Fruit fly (Drosophila melanogaster): ENCODE measurements around the gene CG6769.

The CG6769 gene

DNA sequence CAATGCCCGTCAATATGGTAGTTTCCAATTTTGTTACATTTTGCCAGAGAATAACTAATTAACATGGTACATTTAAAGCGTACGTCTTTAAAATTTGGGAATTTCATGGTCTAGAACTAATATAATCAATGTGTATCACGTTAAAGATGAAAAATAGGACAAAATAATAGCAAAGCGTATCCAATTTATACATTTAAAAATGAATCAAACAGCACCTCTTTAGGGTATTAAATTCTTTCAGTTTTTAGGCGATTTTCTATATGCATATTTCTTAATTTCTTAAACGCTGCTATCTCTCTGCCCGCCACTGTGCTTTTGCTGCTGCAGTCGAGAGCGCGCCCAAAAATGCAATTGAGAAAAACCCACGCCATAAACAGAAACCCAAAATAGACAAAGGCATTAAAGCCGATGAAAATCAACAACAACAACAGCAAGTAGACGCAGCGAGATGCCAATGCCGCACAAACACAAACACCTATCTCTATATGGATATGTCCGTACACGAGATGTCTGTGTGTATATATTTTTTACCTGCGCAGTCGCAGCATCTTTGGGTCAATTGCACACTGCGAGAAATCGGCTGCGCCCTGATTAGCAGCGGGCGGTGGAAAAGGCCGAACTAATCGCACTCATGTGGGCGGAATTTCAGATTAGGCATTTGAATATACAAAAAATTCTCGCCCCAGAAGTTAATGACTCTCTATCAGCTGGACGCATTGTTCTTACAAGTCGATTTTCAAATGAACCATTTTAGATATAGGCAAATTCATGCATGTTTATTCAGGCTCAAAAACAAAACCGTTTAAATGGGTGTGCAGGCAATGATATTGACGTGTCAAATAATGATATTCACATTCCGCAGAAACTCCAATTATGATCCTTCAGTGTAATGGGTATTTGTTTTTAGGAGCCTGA lies 31.5 kb upstream of the CG6769 start (continued):
- TF ChIP-seq CG4328 (GFP tag; optimal IDR thresholded peaks at IDR 0.05) (peak; percentile 18), lilli (GFP tag; optimal IDR thresholded peaks at IDR 0.05) (no peak), CG17328 (GFP tag; IDR thresholded peaks at IDR 0.05) (peak; percentile 60), Xbp1 (GFP tag; optimal IDR thresholded peaks at IDR 0.05) (peak; percentile 37), insv (GFP tag; optimal IDR thresholded peaks at IDR 0.05) (peak in 1 of 2 experiments; percentile 11), phol (tag; optimal IDR thresholded peaks at IDR 0.05) (peak; percentile 85), Hr78 (GFP tag; optimal IDR thresholded peaks at IDR 0.05) (peak in 1 of 2 experiments; percentile 30), CG33557 (GFP tag; optimal IDR thresholded peaks at IDR 0.05) (peak; percentile 79), CG11695 (GFP tag; IDR thresholded peaks at IDR 0.05) (peak; percentile 22; the same call in 1 of the 3 replicates), CG12942 (GFP tag; optimal IDR thresholded peaks at IDR 0.05) (peak; percentile 24), cas (GFP tag; IDR thresholded peaks at IDR 0.05) (no peak), Drgx (GFP tag; IDR thresholded peaks at IDR 0.05) (peak; percentile 57), btn (GFP tag; optimal IDR thresholded peaks at IDR 0.05) (no peak), CG14710 (tag; optimal IDR thresholded peaks at IDR 0.05) (peak; percentile 85), Usf (GFP tag; optimal IDR thresholded peaks at IDR 0.05) (peak; percentile 21), pros (GFP tag; optimal IDR thresholded peaks at IDR 0.05) (peak; percentile 72), tin (GFP tag; optimal IDR thresholded peaks at IDR 0.05) (peak; percentile 62), CG32772 (GFP tag; IDR thresholded peaks at IDR 0.05) (peak; percentile 34; the same call in 1 of the 2 replicates), bsh (GFP tag; optimal IDR thresholded peaks at IDR 0.05) (peak; percentile 29 to 76)

dm6 chrX:17830211-17830616 lies 30.6 kb upstream of the CG6769 start:
- TF ChIP-seq MBD-R2 (GFP tag; IDR thresholded peaks at IDR 0.05) (no peak), CG6813 (GFP tag; optimal IDR thresholded peaks at IDR 0.05) (peak; percentile 35), hbn (GFP tag; IDR thresholded peaks at IDR 0.05; ENCODE audit: partially characterized antibody) (no peak), zfh2 (GFP tag; optimal IDR thresholded peaks at IDR 0.05) (no peak), dimm (GFP tag; IDR thresholded peaks at IDR 0.05) (no peak), crol (GFP tag; IDR thresholded peaks at IDR 0.05) (no peak), CG32532 (GFP tag; IDR thresholded peaks at IDR 0.05) (no peak), CG1603 (tag; optimal IDR thresholded peaks at IDR 0.05) (no peak), H2.0 (GFP tag; IDR thresholded peaks at IDR 0.05) (no peak), CG14710 (tag; optimal IDR thresholded peaks at IDR 0.05) (peak; percentile 57), br (optimal IDR thresholded peaks at IDR 0.05) (no peak), CG7839 (tag; optimal IDR thresholded peaks at IDR 0.05) (peak; percentile 2), CG2712 (tag; optimal IDR thresholded peaks at IDR 0.05) (peak; percentile 45), CG12219 (GFP tag; optimal IDR thresholded peaks at IDR 0.05) (no peak), Hr51 (GFP tag; optimal IDR thresholded peaks at IDR 0.05) (peak in 1 of 2 experiments; percentile 13), CG9437 (GFP tag; optimal IDR thresholded peaks at IDR 0.05) (no peak), CG4282 (GFP tag; optimal IDR thresholded peaks at IDR 0.05) (no peak), Rx (GFP tag; IDR thresholded peaks at IDR 0.05) (no peak), Rfx (GFP tag; IDR thresholded peaks at IDR 0.05) (no peak), CG17361 (GFP tag; IDR thresholded peaks at IDR 0.05) (0 out of 3 replicates have a peak, but pooled peaks have one; percentile 14), Ssrp (tag; optimal IDR thresholded peaks at IDR 0.05) (peak; percentile 8), grau (tag; optimal IDR thresholded peaks at IDR 0.05) (peak; percentile 34), CG10274 (GFP tag; optimal IDR thresholded peaks at IDR 0.05) (peak; percentile 2), Dad (GFP tag; optimal IDR thresholded peaks at IDR 0.05) (no peak), Kr (GFP tag; optimal IDR thresholded peaks at IDR 0.05) (peak; percentile 63), CG15696 (tag; optimal IDR thresholded peaks at IDR 0.05) (peak; percentile 64), dysf (GFP tag; IDR thresholded peaks at IDR 0.05) (no peak), ERR (GFP tag; optimal IDR thresholded peaks at IDR 0.05) (no peak), NK7.1 (GFP tag; optimal IDR thresholded peaks at IDR 0.05) (no peak), CG13775 (GFP tag; optimal IDR thresholded peaks at IDR 0.05) (peak; percentile 43), CG34422 (GFP tag; IDR thresholded peaks at IDR 0.05) (no peak)

Measured in whole organism, embryonic.